Fruit fly (Drosophila melanogaster): ENCODE data around the gene IPIP.

DNA sequence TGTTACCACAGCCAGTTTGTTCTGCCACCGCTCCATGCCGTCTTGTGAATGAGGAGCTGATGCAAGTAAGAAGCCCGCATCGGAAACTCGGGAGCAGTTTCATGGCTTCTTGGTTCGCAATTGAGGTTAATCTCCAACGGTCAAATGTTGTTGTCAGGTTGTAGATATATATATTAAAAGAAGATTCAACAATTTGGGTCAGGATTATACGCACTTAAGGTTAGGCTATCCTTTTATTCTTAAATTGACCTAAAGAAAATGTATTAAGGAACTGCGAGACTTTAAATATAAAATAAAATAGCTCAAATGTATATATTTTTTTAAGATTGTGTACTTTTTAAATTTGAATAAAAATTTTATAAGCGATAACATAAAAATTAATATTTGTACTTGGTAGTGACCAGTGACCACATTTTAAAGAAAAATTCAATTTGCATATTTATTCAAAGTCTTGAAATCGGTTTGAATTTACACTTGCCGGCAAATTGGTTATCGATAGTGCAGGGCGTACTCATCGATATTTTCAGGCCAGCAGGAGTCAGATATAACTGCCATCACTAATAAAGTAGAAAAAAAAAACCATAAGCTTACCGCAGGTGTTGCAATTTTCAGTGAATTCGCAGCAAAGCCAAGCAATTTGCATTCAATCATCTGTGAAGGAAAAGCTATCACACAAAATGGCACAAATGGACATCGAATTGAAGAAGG is 20.9 kb downstream of the IPIP start, which contains the start of the genes CG9150 and Pfdn1:
- peak; percentile 9 for TF ChIP-seq esn (GFP tag; optimal IDR thresholded peaks at IDR 0.05)
- no peak for TF ChIP-seq CG6854 (GFP tag; optimal IDR thresholded peaks at IDR 0.05)
- no peak for TF ChIP-seq Blimp-1 (GFP tag; optimal IDR thresholded peaks at IDR 0.05)
- no peak for TF ChIP-seq salr (GFP tag; optimal IDR thresholded peaks at IDR 0.05)
- TF ChIP-seq Lpt (GFP tag; optimal IDR thresholded peaks at IDR 0.05) = no peak
- no peak for TF ChIP-seq CG9139 (GFP tag; optimal IDR thresholded peaks at IDR 0.05)
- no peak for TF ChIP-seq CG3919 (GFP tag; optimal IDR thresholded peaks at IDR 0.05)
- no peak for TF ChIP-seq Hr39 (GFP tag; optimal IDR thresholded peaks at IDR 0.05)
- TF ChIP-seq CG11902 (GFP tag; optimal IDR thresholded peaks at IDR 0.05) = no peak
- no peak for TF ChIP-seq CG16779 (tag; optimal IDR thresholded peaks at IDR 0.05)
- TF ChIP-seq cyc (GFP tag; optimal IDR thresholded peaks at IDR 0.05) = no peak
- TF ChIP-seq acj6 (GFP tag; optimal IDR thresholded peaks at IDR 0.05) = no peak
